Fruit fly (Drosophila melanogaster) Kc167 (cell line): ENCODE results near the gene Ocrl.

ENCODE experiments used
- Myc ChIP-seq: fragments of >200 bp; optimal IDR thresholded peaks from 2 replicates; lab custom pipeline; 2017; ENCODE audit warnings: missing external identifiers
- Sin3A ChIP-seq: fragments of >200 bp; optimal IDR thresholded peaks from 2 replicates; lab custom pipeline; 2018; ENCODE audit warnings: missing external identifiers
- h ChIP-seq: fragments of >200 bp; optimal IDR thresholded peaks from 3 replicates; lab custom pipeline; 2018; ENCODE audit warnings: missing external identifiers
- insv ChIP-seq: fragments of >200 bp; optimal IDR thresholded peaks from 3 replicates; lab custom pipeline; 2018; ENCODE audit warnings: missing external identifiers

- TF ChIP-seq Sin3A (no peak), h (lab: Kevin White, UChicago) (no peak), insv (lab: Kevin White, UChicago) (no peak), Myc (lab: Kevin White, UChicago) (no peak)
Observed at dm6 chrX:1948508-1949065, 25.8 kb downstream of the Ocrl start.
